Worm (Caenorhabditis elegans) whole organism, late embryonic: ENCODE data around the gene sox-2.

Experiments
- C08G9.2 ChIP-seq: sonication (generic microtip); optimal IDR thresholded peaks from 2 replicates; lab custom pipeline; 2016; ENCODE audit warnings: mild to moderate bottlenecking, missing genetic modification characterization, moderate library complexity, missing compliant biosample characterization
- T23F11.4 ChIP-seq: fragments of 200-800 bp; sonication (Bioruptor generic); optimal IDR thresholded peaks from 2 replicates; lab custom pipeline; 2018; ENCODE audit warnings: mild to moderate bottlenecking, missing genetic modification characterization, missing compliant biosample characterization
- ama-1 ChIP-seq: fragments of 150-350 bp; optimal IDR thresholded peaks from 2 replicates; lab custom pipeline; 2014
- ceh-14 ChIP-seq: sonication (generic microtip); optimal IDR thresholded peaks from 2 replicates; lab custom pipeline; 2016; ENCODE audit warnings: missing genotype, missing genetic modification characterization, missing compliant biosample characterization
- ceh-6 ChIP-seq: fragments of 200-800 bp; sonication (Bioruptor generic); optimal IDR thresholded peaks from 2 replicates; lab custom pipeline; 2018; ENCODE audit warnings: mild to moderate bottlenecking, missing genetic modification characterization, missing compliant biosample characterization
- che-1 ChIP-seq: sonication (generic microtip); optimal IDR thresholded peaks from 2 replicates; lab custom pipeline; 2016; ENCODE audit warnings: mild to moderate bottlenecking, missing genetic modification characterization, missing compliant biosample characterization
- elt-4 ChIP-seq: sonication (generic microtip); optimal IDR thresholded peaks from 2 replicates; lab custom pipeline; 2016; ENCODE audit warnings: missing genetic modification characterization, missing compliant biosample characterization
- hlh-15 ChIP-seq: sonication (generic microtip); optimal IDR thresholded peaks from 2 replicates; lab custom pipeline; 2016; ENCODE audit warnings: missing genetic modification characterization, missing compliant biosample characterization
- nhr-11 ChIP-seq: fragments of 150-350 bp; optimal IDR thresholded peaks from 2 replicates; lab custom pipeline; 2014; ENCODE audit warnings: missing biosample characterization, missing genetic modification characterization
- pat-9 ChIP-seq: fragments of 200-800 bp; sonication (Bioruptor generic); optimal IDR thresholded peaks from 2 replicates; lab custom pipeline; 2018; ENCODE audit warnings: mild to moderate bottlenecking, missing genetic modification characterization, moderate library complexity, missing compliant biosample characterization
- pha-4 ChIP-seq: fragments of 150-350 bp; optimal IDR thresholded peaks from 2 replicates; lab custom pipeline; 2018; ENCODE audit warnings: missing biosample characterization, missing genetic modification reagents, missing genetic modification characterization
- rnt-1 ChIP-seq: sonication (generic microtip); optimal IDR thresholded peaks from 2 replicates; lab custom pipeline; 2016; ENCODE audit warnings: missing genetic modification characterization, missing compliant biosample characterization
- sox-4 ChIP-seq: sonication (generic microtip); optimal IDR thresholded peaks from 2 replicates; lab custom pipeline; 2017; ENCODE audit warnings: mild to moderate bottlenecking, missing genetic modification characterization, inconsistent platforms, missing compliant biosample characterization
- syd-9 ChIP-seq: sonication (generic microtip); optimal IDR thresholded peaks from 2 replicates; lab custom pipeline; 2016; ENCODE audit warnings: mild to moderate bottlenecking, missing genetic modification characterization, moderate library complexity, missing compliant biosample characterization

DNA sequence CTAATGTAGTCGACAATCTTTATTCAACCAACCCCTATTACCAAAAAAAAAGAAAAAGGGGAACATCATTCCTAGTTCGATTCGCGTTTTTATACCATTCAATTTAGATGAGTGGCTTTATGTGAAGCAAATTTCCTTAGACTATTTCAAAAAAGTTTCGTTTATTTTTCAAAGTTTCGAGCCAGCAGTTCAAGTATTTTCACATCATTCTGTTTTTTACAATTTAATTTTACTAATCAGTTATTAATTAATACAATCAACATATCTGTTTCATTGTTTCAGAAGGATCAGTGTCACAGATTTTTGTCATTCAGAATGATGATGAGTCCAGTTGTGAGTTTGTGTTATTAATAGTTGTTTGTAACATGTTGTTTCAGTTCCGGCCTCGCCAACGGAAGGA is 53.6 kb downstream of the sox-2 start, which contains the start of gene C10A4.2:
- TF ChIP-seq nhr-11 (tag; lab: Kevin White, UChicago) (no peak), rnt-1 (tag; lab: Kevin White, UChicago) (no peak), sox-4 (tag; lab: Kevin White, UChicago) (no peak), ama-1 (lab: Kevin White, UChicago) (no peak), hlh-15 (tag; lab: Kevin White, UChicago) (no peak), T23F11.4 (no peak), ceh-14 (no peak), pha-4 (tag; lab: Kevin White, UChicago) (no peak), ceh-6 (no peak), elt-4 (tag; lab: Kevin White, UChicago) (no peak), C08G9.2 (tag; lab: Kevin White, UChicago) (no peak), pat-9 (tag; lab: Kevin White, UChicago) (no peak), che-1 (tag; lab: Kevin White, UChicago) (no peak), syd-9 (tag; lab: Kevin White, UChicago) (no peak)
